Worm (Caenorhabditis elegans): ENCODE data around the gene vig-1.

The vig-1 gene

ce11 chrII:1320412-1320811, 425 bp upstream of the vig-1 start (continued):
- TF ChIP-seq daf-16 (GFP tag; optimal IDR thresholded peaks at IDR 0.05) (peak; percentile 21 to 79), daf-16 (tag; optimal IDR thresholded peaks at IDR 0.05) (peak; percentile 87), nhr-111 (GFP tag; optimal IDR thresholded peaks at IDR 0.05) (peak; percentile 15), mdt-29 (GFP tag; IDR thresholded peaks at IDR 0.05) (peak; percentile 91), tag-97 (GFP tag; IDR thresholded peaks at IDR 0.05) (0 out of 2 replicates have a peak, but pooled peaks have one; percentile 49), Y5F2A.4 (GFP tag; optimal IDR thresholded peaks at IDR 0.05) (peak; percentile 56), hif-1 (tag; optimal IDR thresholded peaks at IDR 0.05) (peak; percentile 64 to 93), hlh-30 (tag; optimal IDR thresholded peaks at IDR 0.05; ENCODE audit: insufficient read depth) (peak; percentile 88), unc-130 (GFP tag; optimal IDR thresholded peaks at IDR 0.05) (peak; percentile 95), lin-1 (GFP tag; IDR thresholded peaks at IDR 0.05) (peak; percentile 86), ceh-28 (tag; optimal IDR thresholded peaks at IDR 0.05) (no peak), egl-27 (tag; optimal IDR thresholded peaks at IDR 0.05) (no peak), dmd-8 (GFP tag; IDR thresholded peaks at IDR 0.05) (peak; percentile 50; the same call in 1 of the 2 replicates), ctbp-1 (GFP tag; IDR thresholded peaks at IDR 0.05) (peak; percentile 88), nhr-42 (GFP tag; IDR thresholded peaks at IDR 0.05) (peak; percentile 94)

- TF ChIP-seq zag-1 (tag; optimal IDR thresholded peaks at IDR 0.05) (no peak), madf-5 (GFP tag; IDR thresholded peaks at IDR 0.05) (0 out of 4 replicates have a peak, but pooled peaks of 1 of the 2 experiments have one; percentile 53), Y105C5A.15 (GFP tag; IDR thresholded peaks at IDR 0.05) (0 out of 2 replicates have a peak, but pooled peaks have one; percentile 10), unc-130 (GFP tag; optimal IDR thresholded peaks at IDR 0.05) (no peak), aha-1 (tag) (peak; percentile 34), saeg-2 (GFP tag; IDR thresholded peaks at IDR 0.05) (no peak), set-16 (GFP tag; IDR thresholded peaks at IDR 0.05) (peak; percentile 55), lin-15B (tag; optimal IDR thresholded peaks at IDR 0.05) (no peak), lin-13 (GFP tag; optimal IDR thresholded peaks at IDR 0.05) (peak; percentile 6)
Observed at ce11 chrII:1322283-1323173, 1.7 kb downstream of the vig-1 start.

ce11 chrII:1323190-1323651, 2.4 kb downstream of the vig-1 start:
- TF ChIP-seq lim-7 (GFP tag; IDR thresholded peaks at IDR 0.05) (0 out of 2 replicates have a peak, but pooled peaks have one; percentile 4), lir-3 (tag; optimal IDR thresholded peaks at IDR 0.05) (no peak), spr-3 (GFP tag; optimal IDR thresholded peaks at IDR 0.05) (no peak), attf-4 (tag; optimal IDR thresholded peaks at IDR 0.05) (no peak), hmg-1.1 (GFP tag; IDR thresholded peaks at IDR 0.05) (peak; percentile 66), hif-1 (tag; optimal IDR thresholded peaks at IDR 0.05) (peak in 1 of 2 experiments; percentile 12), dpl-1 (GFP tag; optimal IDR thresholded peaks at IDR 0.05) (peak; percentile 26), lsy-2 (tag; optimal IDR thresholded peaks at IDR 0.05) (peak in 1 of 2 experiments; percentile 58), duxl-1 (tag; optimal IDR thresholded peaks at IDR 0.05; ENCODE audit: poor library complexity) (no peak), ces-1 (GFP tag; optimal IDR thresholded peaks at IDR 0.05) (peak; percentile 77), pha-4 (GFP tag; IDR thresholded peaks at IDR 0.05) (peak; percentile 20; the same call in 1 of the 2 replicates), pha-4 (tag; optimal IDR thresholded peaks at IDR 0.05) (no peak), set-16 (GFP tag; IDR thresholded peaks at IDR 0.05) (peak; percentile 91), ama-1 (optimal IDR thresholded peaks at IDR 0.05) (peak; percentile 1), dve-1 (tag; optimal IDR thresholded peaks at IDR 0.05; ENCODE audit: insufficient read depth) (peak; percentile 14), nhr-102 (tag; optimal IDR thresholded peaks at IDR 0.05) (peak; percentile 32), unc-130 (GFP tag; optimal IDR thresholded peaks at IDR 0.05) (peak; percentile 21), ceh-28 (tag; optimal IDR thresholded peaks at IDR 0.05) (no peak), spr-1 (tag; optimal IDR thresholded peaks at IDR 0.05) (no peak), lin-38 (GFP tag; IDR thresholded peaks at IDR 0.05) (peak; percentile 81), ZK337.2 (GFP tag; IDR thresholded peaks at IDR 0.05) (0 out of 2 replicates have a peak, but pooled peaks have one; percentile 8), ZK546.5 (tag; optimal IDR thresholded peaks at IDR 0.05) (peak in 1 of 2 experiments; percentile 29), unc-39 (tag; optimal IDR thresholded peaks at IDR 0.05) (no peak), egl-43 (GFP tag; IDR thresholded peaks at IDR 0.05) (no peak), rbr-2 (tag; optimal IDR thresholded peaks at IDR 0.05) (peak; percentile 37), unc-62 (GFP tag; optimal IDR thresholded peaks at IDR 0.05 in 1 of 2) (peak in 1 of 2 experiments; percentile 62), unc-62 (tag; optimal IDR thresholded peaks at IDR 0.05) (no peak)

Measured in whole organism, L4 larva.